Worm (Caenorhabditis elegans): Measurements from ENCODE around the gene F59B2.13.
A peak's percentile ranks its signal among the peaks of the same experiment; 100 is the strongest.
"Not testable (repeated sequence)": the region's sequence is repeated elsewhere in the genome, so short reads cannot be mapped to it uniquely, and the experiment has no call there.

The F59B2.13 gene

DNA sequence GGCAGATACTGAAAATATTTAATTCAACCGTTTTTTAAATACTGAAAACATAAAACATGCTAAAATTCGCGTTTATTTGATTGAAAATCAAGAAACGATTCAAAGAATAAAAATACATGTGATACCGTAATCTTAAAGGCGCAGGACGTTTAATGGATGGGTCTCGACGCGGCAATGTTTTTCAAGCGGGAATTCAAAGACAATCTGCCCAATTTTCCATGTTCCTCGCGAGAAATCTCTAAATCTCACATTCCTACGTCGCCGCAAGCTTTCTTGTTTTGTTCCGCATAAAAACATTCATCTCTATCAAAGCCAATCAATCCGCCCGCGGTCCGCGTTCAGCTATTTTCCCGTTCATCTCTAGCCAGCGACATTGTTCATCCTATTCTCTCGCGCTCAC, 25.4 kb downstream of the F59B2.13 start:
- TF ChIP-seq F13C5.2 (tag; optimal IDR thresholded peaks at IDR 0.05): no peak
- TF ChIP-seq scrt-1 (GFP tag; IDR thresholded peaks at IDR 0.05): no peak
- no peak for TF ChIP-seq hmbx-1 (tag; optimal IDR thresholded peaks at IDR 0.05)
- TF ChIP-seq tbx-37 (GFP tag; conservative IDR thresholded peaks at IDR 0.05): no peak
- no peak for TF ChIP-seq ceh-13 (GFP tag; optimal IDR thresholded peaks at IDR 0.05)
- TF ChIP-seq tbx-11 (GFP tag; IDR thresholded peaks at IDR 0.05): no peak
- no peak for TF ChIP-seq B0310.2 (tag; optimal IDR thresholded peaks at IDR 0.05)
- no peak for TF ChIP-seq sea-1 (GFP tag; conservative IDR thresholded peaks at IDR 0.05)
- TF ChIP-seq hmg-4 (GFP tag; optimal IDR thresholded peaks at IDR 0.05): no peak
- no peak for TF ChIP-seq pes-1 (GFP tag; IDR thresholded peaks at IDR 0.05)

DNA sequence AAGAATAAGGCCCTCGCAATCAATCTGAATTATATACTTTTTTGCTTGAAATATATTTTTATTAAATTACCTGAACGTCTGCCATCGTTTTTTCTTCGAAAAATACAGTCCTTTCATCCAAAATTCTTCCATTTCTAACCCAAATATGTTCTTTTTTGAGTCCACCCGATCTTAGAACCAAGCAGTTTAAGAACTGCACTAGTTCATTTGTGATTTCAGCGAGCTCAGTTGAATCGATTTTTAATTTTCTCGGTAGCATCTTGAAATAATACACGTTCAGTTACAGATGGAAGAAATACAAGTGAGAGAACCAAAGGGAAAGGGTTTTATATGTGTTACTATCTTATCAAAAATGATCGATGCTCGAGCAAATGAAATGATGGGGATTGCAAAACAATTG, 27.3 kb downstream of the F59B2.13 start, which contains the start of gene F59B2.3:
Gene F59B2.3 (minus strand): TSS at position 259 of the 400 bp plus-strand sequence.
- no peak for TF ChIP-seq hmbx-1 (tag; optimal IDR thresholded peaks at IDR 0.05)
- no peak for TF ChIP-seq flt-1 (GFP tag; IDR thresholded peaks at IDR 0.05)
- TF ChIP-seq ets-7 (tag; optimal IDR thresholded peaks at IDR 0.05): no peak
- TF ChIP-seq hmg-4 (GFP tag; optimal IDR thresholded peaks at IDR 0.05): no peak
- TF ChIP-seq B0310.2 (tag; optimal IDR thresholded peaks at IDR 0.05): no peak
- TF ChIP-seq pes-1 (GFP tag; IDR thresholded peaks at IDR 0.05): no peak
- no peak for TF ChIP-seq ceh-13 (GFP tag; optimal IDR thresholded peaks at IDR 0.05)
- TF ChIP-seq hnd-1 (tag; optimal IDR thresholded peaks at IDR 0.05): no peak
- TF ChIP-seq aly-1 (tag; optimal IDR thresholded peaks at IDR 0.05): no peak

ce11 chrIII:8998884-8999283, 28.0 kb downstream of the F59B2.13 start:
- TF ChIP-seq aly-1 (tag; optimal IDR thresholded peaks at IDR 0.05) (no peak), flt-1 (GFP tag; IDR thresholded peaks at IDR 0.05) (no peak), tbx-37 (GFP tag; conservative IDR thresholded peaks at IDR 0.05) (no peak), ama-1 (optimal IDR thresholded peaks at IDR 0.05) (no peak), ets-7 (tag; optimal IDR thresholded peaks at IDR 0.05) (no peak), F13C5.2 (tag; optimal IDR thresholded peaks at IDR 0.05) (no peak), B0310.2 (tag; optimal IDR thresholded peaks at IDR 0.05) (no peak), hmbx-1 (tag; optimal IDR thresholded peaks at IDR 0.05) (no peak), hnd-1 (tag; optimal IDR thresholded peaks at IDR 0.05) (no peak), tbx-11 (GFP tag; IDR thresholded peaks at IDR 0.05) (no peak), ceh-36 (tag; optimal IDR thresholded peaks at IDR 0.05) (no peak), pes-1 (GFP tag; IDR thresholded peaks at IDR 0.05) (no peak), ceh-13 (GFP tag; optimal IDR thresholded peaks at IDR 0.05) (no peak)

DNA sequence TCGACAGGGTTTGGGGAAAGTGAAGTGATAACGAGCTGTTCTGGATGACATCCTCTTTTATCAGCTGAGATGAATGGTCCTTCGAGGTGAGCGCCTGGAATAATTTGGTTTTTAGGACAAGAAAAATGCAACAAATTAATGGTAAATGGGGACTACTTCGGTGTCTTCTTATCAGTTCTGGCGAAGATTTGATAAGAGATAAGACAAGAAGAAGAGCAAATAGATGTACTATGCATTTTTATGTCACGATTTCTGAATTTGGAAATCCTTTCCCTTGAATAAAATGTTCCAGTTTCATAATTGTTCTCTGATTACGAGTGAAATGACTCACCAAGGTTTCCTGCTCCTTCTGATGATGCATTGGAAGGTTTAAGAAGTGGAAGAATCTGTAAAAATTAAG, 29.0 kb downstream of the F59B2.13 start:
- TF ChIP-seq sea-1 (GFP tag; conservative IDR thresholded peaks at IDR 0.05): no peak
- TF ChIP-seq pes-1 (GFP tag; IDR thresholded peaks at IDR 0.05): no peak
- TF ChIP-seq hmg-4 (GFP tag; optimal IDR thresholded peaks at IDR 0.05): no peak
- no peak for TF ChIP-seq ceh-13 (GFP tag; optimal IDR thresholded peaks at IDR 0.05)
- TF ChIP-seq tra-4 (tag; optimal IDR thresholded peaks at IDR 0.05): no peak
- no peak for TF ChIP-seq ceh-36 (tag; optimal IDR thresholded peaks at IDR 0.05)
- no peak for TF ChIP-seq hnd-1 (tag; optimal IDR thresholded peaks at IDR 0.05)

- no peak for TF ChIP-seq hnd-1 (tag; optimal IDR thresholded peaks at IDR 0.05)
- no peak for TF ChIP-seq tbx-37 (GFP tag; conservative IDR thresholded peaks at IDR 0.05)
- no peak for TF ChIP-seq F13C5.2 (tag; optimal IDR thresholded peaks at IDR 0.05)
- TF ChIP-seq ama-1 (optimal IDR thresholded peaks at IDR 0.05): no peak
- no peak for TF ChIP-seq hmg-4 (GFP tag; optimal IDR thresholded peaks at IDR 0.05)
Observed at ce11 chrIII:8996686-8997085, 30.2 kb downstream of the F59B2.13 start, which contains the start of gene skat-1. TSS of gene skat-1 (minus strand) at chrIII:8996786.

- not testable (repeated sequence) for TF ChIP-seq scrt-1 (GFP tag; IDR thresholded peaks at IDR 0.05); B0310.2 (tag; optimal IDR thresholded peaks at IDR 0.05); aly-1 (tag; optimal IDR thresholded peaks at IDR 0.05)
Observed at ce11 chrIII:8989752-8990151, 37.1 kb downstream of the F59B2.13 start, which contains the start of gene R08D7.7. TSS of gene R08D7.7 (plus strand) at chrIII:8990052.

ce11 chrIII:8988544-8988943, 38.3 kb downstream of the F59B2.13 start:
- TF ChIP-seq hnd-1 (tag; optimal IDR thresholded peaks at IDR 0.05) (no peak), scrt-1 (GFP tag; IDR thresholded peaks at IDR 0.05) (0 out of 2 replicates have a peak, but pooled peaks have one; percentile 30), flt-1 (GFP tag; IDR thresholded peaks at IDR 0.05) (no peak), pes-1 (GFP tag; IDR thresholded peaks at IDR 0.05) (no peak), aly-1 (tag; optimal IDR thresholded peaks at IDR 0.05) (no peak)

DNA sequence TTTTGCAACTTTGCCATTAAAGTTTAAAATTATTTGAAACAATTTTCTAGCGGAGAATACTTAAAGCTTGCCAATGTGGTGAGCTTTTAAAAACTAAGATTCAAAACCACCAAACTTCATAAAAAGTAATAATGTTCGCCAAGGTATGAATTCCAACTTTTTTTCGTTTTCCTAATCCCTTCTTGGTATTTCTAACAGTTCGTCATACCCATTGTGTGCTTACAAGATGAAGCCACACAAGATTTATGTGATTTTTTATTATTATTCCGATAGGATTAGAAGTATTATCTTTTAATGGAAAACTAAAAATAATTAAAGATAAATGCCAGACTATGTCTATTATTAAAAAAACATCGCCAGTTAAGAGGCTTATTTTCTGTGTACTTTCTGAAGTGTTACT, 38.8 kb downstream of the F59B2.13 start:
- TF ChIP-seq ama-1 (optimal IDR thresholded peaks at IDR 0.05) (no peak), pes-1 (GFP tag; IDR thresholded peaks at IDR 0.05) (no peak), ceh-13 (GFP tag; optimal IDR thresholded peaks at IDR 0.05) (no peak), B0310.2 (tag; optimal IDR thresholded peaks at IDR 0.05) (no peak), hmbx-1 (tag; optimal IDR thresholded peaks at IDR 0.05) (no peak), tra-4 (tag; optimal IDR thresholded peaks at IDR 0.05) (no peak), ceh-36 (tag; optimal IDR thresholded peaks at IDR 0.05) (no peak), F13C5.2 (tag; optimal IDR thresholded peaks at IDR 0.05) (no peak), hnd-1 (tag; optimal IDR thresholded peaks at IDR 0.05) (no peak), hmg-4 (GFP tag; optimal IDR thresholded peaks at IDR 0.05) (no peak), ets-7 (tag; optimal IDR thresholded peaks at IDR 0.05) (no peak), sea-1 (GFP tag; conservative IDR thresholded peaks at IDR 0.05) (no peak), aly-1 (tag; optimal IDR thresholded peaks at IDR 0.05) (no peak)

ce11 chrIII:8986872-8987271, 40.0 kb downstream of the F59B2.13 start:
- TF ChIP-seq aly-1 (tag; optimal IDR thresholded peaks at IDR 0.05): no peak
- no peak for TF ChIP-seq ama-1 (optimal IDR thresholded peaks at IDR 0.05)
- TF ChIP-seq tra-4 (tag; optimal IDR thresholded peaks at IDR 0.05): no peak
- TF ChIP-seq ceh-36 (tag; optimal IDR thresholded peaks at IDR 0.05): no peak
- no peak for TF ChIP-seq tbx-11 (GFP tag; IDR thresholded peaks at IDR 0.05)
- TF ChIP-seq tbx-37 (GFP tag; conservative IDR thresholded peaks at IDR 0.05): no peak
- TF ChIP-seq scrt-1 (GFP tag; IDR thresholded peaks at IDR 0.05): no peak
- TF ChIP-seq pes-1 (GFP tag; IDR thresholded peaks at IDR 0.05): no peak
- no peak for TF ChIP-seq hmbx-1 (tag; optimal IDR thresholded peaks at IDR 0.05)
- TF ChIP-seq hnd-1 (tag; optimal IDR thresholded peaks at IDR 0.05): no peak
- TF ChIP-seq ceh-13 (GFP tag; optimal IDR thresholded peaks at IDR 0.05): no peak
- TF ChIP-seq sea-1 (GFP tag; conservative IDR thresholded peaks at IDR 0.05): no peak
- TF ChIP-seq hmg-4 (GFP tag; optimal IDR thresholded peaks at IDR 0.05): no peak
- no peak for TF ChIP-seq F13C5.2 (tag; optimal IDR thresholded peaks at IDR 0.05)
